Fruit fly (Drosophila melanogaster) whole organism, embryonic: ENCODE measurements around the gene gammaTub37C.

Source experiments
- CG10366 ChIP-seq: fragments of 200-800 bp; sonication (Bioruptor generic); IDR thresholded peaks from 2 replicates; pipeline ENCODE4 v1.3.6; 2022; ENCODE audit warnings: missing biosample characterization, missing genetic modification characterization
- CG11560 ChIP-seq: fragments of 200-800 bp; sonication (Bioruptor generic); IDR thresholded peaks from 3 replicates; pipeline ENCODE4 v1.3.6; 2022; ENCODE audit warnings: missing biosample characterization, missing genetic modification characterization
- CG11723 ChIP-seq: fragments of 200-800 bp; sonication (Bioruptor generic); optimal IDR thresholded peaks from 2 replicates; lab custom pipeline; 2017; ENCODE audit warnings: missing biosample characterization, mild to moderate bottlenecking, missing genetic modification characterization
- CG17361 ChIP-seq: fragments of 200-800 bp; sonication (Bioruptor generic); IDR thresholded peaks from 3 replicates; pipeline ENCODE4 v1.3.6; 2022; ENCODE audit warnings: missing biosample characterization, missing genetic modification characterization
- CG17829 ChIP-seq: fragments of 200-800 bp; optimal IDR thresholded peaks from 2 replicates; lab custom pipeline; 2019; ENCODE audit warnings: missing biosample characterization, mild to moderate bottlenecking, missing genetic modification characterization, moderate library complexity
- CG30431 ChIP-seq: fragments of 200-800 bp; sonication (Bioruptor generic); optimal IDR thresholded peaks from 2 replicates; lab custom pipeline; 2017; ENCODE audit warnings: missing biosample characterization, missing genetic modification characterization
- CG34224 ChIP-seq: fragments of 200-800 bp; sonication (Bioruptor generic); IDR thresholded peaks from 3 replicates; pipeline ENCODE4 v1.3.6; 2022; ENCODE audit warnings: missing biosample characterization, missing genetic modification characterization; ENCODE audit not compliant: partially characterized antibody
- CG3995 ChIP-seq: fragments of 200-800 bp; sonication (Bioruptor generic); optimal IDR thresholded peaks from 3 replicates; lab custom pipeline; 2016; ENCODE audit warnings: missing biosample characterization, missing genetic modification characterization
- CG42726 ChIP-seq: fragments of 200-800 bp; sonication (Bioruptor generic); IDR thresholded peaks from 2 replicates; pipeline ENCODE4 v1.3.6; 2022; ENCODE audit warnings: missing biosample characterization, missing genetic modification characterization; ENCODE audit not compliant: partially characterized antibody
- CG4730 ChIP-seq: fragments of 200-800 bp; sonication (Bioruptor generic); IDR thresholded peaks from 2 replicates; pipeline ENCODE4 v1.3.6; 2022; ENCODE audit warnings: missing biosample characterization, missing genetic modification characterization
- CG5180 ChIP-seq: fragments of 200-800 bp; sonication (Bioruptor generic); optimal IDR thresholded peaks from 3 replicates; lab custom pipeline; 2017; ENCODE audit warnings: missing biosample characterization, missing genetic modification characterization, mild to moderate bottlenecking, moderate library complexity, missing genetic modification reagents
- CG6272 ChIP-seq: fragments of 200-800 bp; sonication (Bioruptor generic); IDR thresholded peaks from 2 replicates; pipeline ENCODE4 v1.3.6; 2022; ENCODE audit warnings: missing biosample characterization, missing genetic modification characterization
- CG7271 ChIP-seq: fragments of 200-800 bp; sonication (Bioruptor generic); optimal IDR thresholded peaks from 2 replicates; lab custom pipeline; 2018; ENCODE audit warnings: missing biosample characterization, mild to moderate bottlenecking, missing genetic modification characterization, moderate library complexity
- CG8478 ChIP-seq: fragments of >200 bp; optimal IDR thresholded peaks from 2 replicates; lab custom pipeline; 2018
- CG9437 ChIP-seq: fragments of 200-800 bp; sonication (Bioruptor generic); optimal IDR thresholded peaks from 2 replicates; lab custom pipeline; 2018; ENCODE audit warnings: missing biosample characterization, mild to moderate bottlenecking, missing genetic modification characterization
- CTCF ChIP-seq: fragments of 200-800 bp; sonication (Bioruptor generic); optimal IDR thresholded peaks from 2 replicates; lab custom pipeline; 2017; ENCODE audit warnings: missing biosample characterization, mild to moderate bottlenecking, missing genetic modification characterization, moderate library complexity
- D ChIP-seq, 2 experiments: fragments of 200-800 bp in 1 of 2; fragments of >200 bp in 1 of 2; sonication (Bioruptor generic) in 1 of 2; optimal IDR thresholded peaks; 2 replicates in 1 of 2; 3 replicates in 1 of 2; lab custom pipeline; 2017; ENCODE audit warnings: mild to moderate bottlenecking in 1 of 2, missing biosample characterization in 1 of 2, missing genetic modification characterization in 1 of 2, missing genetic modification reagents in 1 of 2
- Dfd ChIP-seq, 2 experiments: fragments of >200 bp; optimal IDR thresholded peaks; 2 replicates each; lab custom pipeline; 2017; ENCODE audit warnings: missing biosample characterization in 2 of 2, missing genetic modification characterization in 2 of 2
- Dll ChIP-seq: fragments of 200-800 bp; sonication (Bioruptor generic); IDR thresholded peaks from 4 replicates; pipeline ENCODE4 v1.3.6; 2022; ENCODE audit warnings: missing biosample characterization, missing genetic modification characterization; ENCODE audit not compliant: partially characterized antibody
- Elba2 ChIP-seq: fragments of 200-800 bp; sonication (Bioruptor generic); optimal IDR thresholded peaks from 3 replicates; lab custom pipeline; 2016; ENCODE audit warnings: missing biosample characterization, missing genetic modification characterization
- Mes4 ChIP-seq: fragments of 200-800 bp; sonication (Bioruptor generic); optimal IDR thresholded peaks from 2 replicates; lab custom pipeline; 2016; ENCODE audit warnings: missing biosample characterization, missing genetic modification characterization
- NC2β ChIP-seq: fragments of 200-800 bp; sonication (Bioruptor generic); optimal IDR thresholded peaks from 2 replicates; lab custom pipeline; 2016; ENCODE audit warnings: missing biosample characterization, missing genetic modification characterization
- NK7.1 ChIP-seq: fragments of 200-800 bp; sonication (Bioruptor generic); optimal IDR thresholded peaks from 3 replicates; lab custom pipeline; 2016; ENCODE audit warnings: missing biosample characterization, missing genetic modification characterization
- Oaz ChIP-seq: fragments of 200-800 bp; sonication (Bioruptor generic); IDR thresholded peaks from 2 replicates; pipeline ENCODE4 v1.3.6; 2022; ENCODE audit warnings: missing biosample characterization, missing genetic modification characterization
- Poxn ChIP-seq: fragments of 200-800 bp; sonication (Bioruptor generic); IDR thresholded peaks from 2 replicates; pipeline ENCODE4 v1.3.6; 2022; ENCODE audit warnings: missing biosample characterization, missing genetic modification characterization
- Ravus ChIP-seq: fragments of 200-800 bp; sonication (Bioruptor generic); IDR thresholded peaks from 2 replicates; pipeline ENCODE4 v1.3.6; 2022; ENCODE audit warnings: missing biosample characterization, missing genetic modification characterization
- Sox102F ChIP-seq: fragments of 200-800 bp; sonication (Bioruptor generic); optimal IDR thresholded peaks from 2 replicates; lab custom pipeline; 2018; ENCODE audit warnings: missing biosample characterization, mild to moderate bottlenecking, missing genetic modification characterization, moderate library complexity
- Usf ChIP-seq: fragments of 200-800 bp; sonication (Bioruptor generic); optimal IDR thresholded peaks from 2 replicates; lab custom pipeline; 2017; ENCODE audit warnings: missing genotype, missing biosample characterization, missing genetic modification characterization
- aop ChIP-seq: fragments of 200-800 bp; sonication (Bioruptor generic); IDR thresholded peaks from 2 replicates; pipeline ENCODE4 v1.3.6; 2022; ENCODE audit warnings: missing biosample characterization, missing genetic modification characterization
- cad ChIP-seq: fragments of >200 bp; optimal IDR thresholded peaks from 2 replicates; lab custom pipeline; 2017; ENCODE audit warnings: missing biosample characterization, missing genetic modification characterization
- corto ChIP-seq: fragments of 200-800 bp; sonication (Bioruptor generic); optimal IDR thresholded peaks from 2 replicates; lab custom pipeline; 2016; ENCODE audit warnings: missing biosample characterization, mild to moderate bottlenecking, missing genetic modification characterization, moderate library complexity
- crc ChIP-seq: fragments of 200-800 bp; sonication (Bioruptor generic); optimal IDR thresholded peaks from 2 replicates; lab custom pipeline; 2016; ENCODE audit warnings: missing biosample characterization, missing genetic modification characterization
- croc ChIP-seq: fragments of 200-800 bp; sonication (Bioruptor generic); conservative IDR thresholded peaks from 3 replicates; pipeline ENCODE4 v1.3.6; 2022; ENCODE audit warnings: missing biosample characterization, missing genetic modification characterization
- cwo ChIP-seq: fragments of 200-800 bp; sonication (Bioruptor generic); optimal IDR thresholded peaks from 3 replicates; lab custom pipeline; 2017; ENCODE audit warnings: missing biosample characterization, missing genetic modification characterization, mild to moderate bottlenecking, moderate library complexity, missing genetic modification reagents
- ftz-f1 ChIP-seq: fragments of 200-800 bp; sonication (Bioruptor generic); optimal IDR thresholded peaks from 2 replicates; lab custom pipeline; 2016; ENCODE audit warnings: missing biosample characterization, missing genetic modification characterization
- hbn ChIP-seq: fragments of 200-800 bp; sonication (Bioruptor generic); IDR thresholded peaks from 2 replicates; pipeline ENCODE4 v1.3.6; 2022; ENCODE audit warnings: missing biosample characterization, missing genetic modification characterization; ENCODE audit not compliant: partially characterized antibody
- hkb ChIP-seq, 2 experiments: fragments of 200-800 bp in 1 of 2; fragments of >200 bp in 1 of 2; sonication (Bioruptor generic) in 1 of 2; IDR thresholded peaks in 1 of 2; optimal IDR thresholded peaks in 1 of 2; 2 replicates each; pipeline versions ENCODE4 v1.3.6 to Lab custom; 2017 to 2022; ENCODE audit warnings: missing biosample characterization in 1 of 2, missing genetic modification characterization in 1 of 2
- ind ChIP-seq: fragments of 200-800 bp; sonication (Bioruptor generic); optimal IDR thresholded peaks from 3 replicates; lab custom pipeline; 2016; ENCODE audit warnings: missing biosample characterization, missing genetic modification characterization
- kay ChIP-seq: fragments of 200-800 bp; sonication (Bioruptor generic); optimal IDR thresholded peaks from 2 replicates; lab custom pipeline; 2016; ENCODE audit warnings: missing biosample characterization, missing genetic modification characterization
- nom ChIP-seq: fragments of 200-800 bp; sonication (Bioruptor generic); optimal IDR thresholded peaks from 2 replicates; lab custom pipeline; 2017; ENCODE audit warnings: missing biosample characterization, missing genetic modification characterization, mild to moderate bottlenecking, moderate library complexity, missing genetic modification reagents
- org-1 ChIP-seq: fragments of 200-800 bp; sonication (Bioruptor generic); optimal IDR thresholded peaks from 2 replicates; lab custom pipeline; 2017; ENCODE audit warnings: missing biosample characterization, missing genetic modification characterization
- pros ChIP-seq: fragments of 200-800 bp; sonication (Bioruptor generic); optimal IDR thresholded peaks from 3 replicates; lab custom pipeline; 2019; ENCODE audit warnings: missing biosample characterization, mild to moderate bottlenecking, missing genetic modification characterization, moderate library complexity
- stc ChIP-seq: fragments of 200-800 bp; sonication (Bioruptor generic); IDR thresholded peaks from 2 replicates; pipeline ENCODE4 v1.3.6; 2022; ENCODE audit warnings: missing biosample characterization, missing genetic modification characterization
- stwl ChIP-seq: fragments of 200-800 bp; sonication (Bioruptor generic); optimal IDR thresholded peaks from 3 replicates; lab custom pipeline; 2018; ENCODE audit warnings: missing biosample characterization, mild to moderate bottlenecking, missing genetic modification characterization, moderate library complexity
- tll ChIP-seq, 2 experiments: fragments of 200-800 bp in 1 of 2; fragments of >200 bp in 1 of 2; sonication (Bioruptor generic) in 1 of 2; optimal IDR thresholded peaks; 2 replicates each; lab custom pipeline; 2017 to 2019; ENCODE audit warnings: missing biosample characterization in 2 of 2, missing genetic modification characterization in 2 of 2, mild to moderate bottlenecking in 1 of 2, moderate library complexity in 1 of 2
- tna ChIP-seq: fragments of 200-800 bp; sonication (Bioruptor generic); IDR thresholded peaks from 2 replicates; pipeline ENCODE4 v1.3.6; 2022; ENCODE audit warnings: missing biosample characterization, missing genetic modification characterization; ENCODE audit not compliant: partially characterized antibody
- trem ChIP-seq: fragments of 200-800 bp; optimal IDR thresholded peaks from 3 replicates; lab custom pipeline; 2019; ENCODE audit warnings: missing biosample characterization, mild to moderate bottlenecking, missing genetic modification characterization, moderate library complexity
- vnd ChIP-seq: fragments of 200-800 bp; sonication (Bioruptor generic); IDR thresholded peaks from 3 replicates; pipeline ENCODE4 v1.3.6; 2022; ENCODE audit warnings: missing biosample characterization, missing genetic modification characterization; ENCODE audit not compliant: partially characterized antibody
- vvl ChIP-seq: fragments of 200-800 bp; sonication (Bioruptor generic); IDR thresholded peaks from 2 replicates; pipeline ENCODE4 v1.3.6; 2022; ENCODE audit warnings: missing biosample characterization, missing genetic modification characterization
- yki ChIP-seq: fragments of >200 bp; optimal IDR thresholded peaks from 3 replicates; lab custom pipeline; 2018
- z ChIP-seq: fragments of 200-800 bp; sonication (Bioruptor generic); IDR thresholded peaks from 3 replicates; pipeline ENCODE4 v1.3.6; 2022; ENCODE audit warnings: missing biosample characterization, missing genetic modification characterization

Gene gammaTub37C

DNA sequence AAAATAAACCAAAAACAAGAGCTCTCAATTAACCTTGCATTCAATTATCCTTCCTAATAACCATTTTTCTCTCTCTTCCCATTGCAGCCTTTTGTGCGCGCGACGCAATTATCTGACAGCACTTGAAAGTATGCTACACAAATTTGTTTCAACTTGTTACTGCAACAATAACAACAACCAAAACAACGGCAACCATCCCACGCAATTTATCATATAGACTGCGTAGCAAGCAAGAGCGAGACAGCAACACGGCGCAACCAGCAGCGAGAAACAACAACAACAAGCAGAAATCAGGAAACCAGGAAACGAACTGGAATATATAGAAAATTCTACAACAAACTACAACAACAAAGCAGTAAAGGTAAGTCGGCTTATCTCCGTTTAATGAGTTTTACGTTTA is 19.5 kb downstream of the gammaTub37C start (continued):
- TF ChIP-seq D (optimal IDR thresholded peaks at IDR 0.05; lab: Kevin White, UChicago) (no peak), D (GFP tag; optimal IDR thresholded peaks at IDR 0.05; lab: Kevin White, UChicago) (no peak), aop (GFP tag; lab: Robert Waterston, UW) (no peak), ftz-f1 (peak; percentile 41), CG7271 (tag; lab: Kevin White, UChicago) (no peak), NC2β (GFP tag; lab: Kevin White, UChicago) (no peak), CG5180 (GFP tag; lab: Kevin White, UChicago) (peak; percentile 68), tna (GFP tag; lab: Robert Waterston, UW) (peak; percentile 2; the same call in 1 of the 2 replicates), CG42726 (0 out of 2 replicates have a peak, but pooled peaks have one; percentile 5), CG10366 (no peak), yki (lab: Kevin White, UChicago) (no peak), CG11723 (GFP tag; lab: Kevin White, UChicago) (no peak), croc (GFP tag; lab: Robert Waterston, UW) (no peak), cwo (GFP tag; lab: Kevin White, UChicago) (no peak), CG9437 (GFP tag; lab: Kevin White, UChicago) (peak; percentile 5), Elba2 (GFP tag; lab: Kevin White, UChicago) (no peak), hbn (GFP tag; lab: Robert Waterston, UW) (no peak), Usf (no peak), cad (no peak), stc (GFP tag; lab: Robert Waterston, UW) (no peak), trem (tag; lab: Kevin White, UChicago) (peak; percentile 11), NK7.1 (no peak), ind (GFP tag; lab: Kevin White, UChicago) (no peak), CG34224 (GFP tag; lab: Robert Waterston, UW) (0 out of 3 replicates have a peak, but pooled peaks have one; percentile 16), Dfd (GFP tag; optimal IDR thresholded peaks at IDR 0.05; lab: Kevin White, UChicago) (no peak), CG6272 (no peak), pros (GFP tag; lab: Kevin White, UChicago) (no peak), nom (GFP tag; lab: Kevin White, UChicago) (peak; percentile 21), CG4730 (GFP tag; lab: Robert Waterston, UW) (no peak), CG11560 (tag; lab: Robert Waterston, UW) (no peak), Poxn (GFP tag; lab: Robert Waterston, UW) (no peak), CG30431 (GFP tag; lab: Kevin White, UChicago) (no peak), kay (GFP tag; lab: Kevin White, UChicago) (no peak), CTCF (GFP tag; lab: Kevin White, UChicago) (peak; percentile 17), vnd (GFP tag; lab: Robert Waterston, UW) (no peak), CG17829 (peak; percentile 7), crc (no peak), corto (GFP tag; lab: Kevin White, UChicago) (no peak), tll (GFP tag; optimal IDR thresholded peaks at IDR 0.05; lab: Kevin White, UChicago) (peak in 1 of 2 experiments; percentile 37), org-1 (GFP tag; lab: Kevin White, UChicago) (no peak), vvl (peak; percentile 26; the same call in 1 of the 2 replicates), Dll (GFP tag; lab: Robert Waterston, UW) (no peak), CG8478 (lab: Kevin White, UChicago) (no peak), Sox102F (no peak), Oaz (GFP tag; lab: Robert Waterston, UW) (no peak), Ravus (GFP tag; lab: Robert Waterston, UW) (no peak), CG3995 (no peak), CG17361 (GFP tag; lab: Robert Waterston, UW) (no peak), stwl (no peak), Mes4 (GFP tag; lab: Kevin White, UChicago) (no peak), hkb (optimal IDR thresholded peaks at IDR 0.05; lab: Kevin White, UChicago) (no peak), hkb (GFP tag; IDR thresholded peaks at IDR 0.05; lab: Robert Waterston, UW) (no peak), z (no peak)
